Fruit fly (Drosophila melanogaster) whole organism, embryonic: ENCODE measurements around the gene ssp3.

Experiments
- Abd-B ChIP-seq: fragments of 200-800 bp; sonication (Bioruptor generic); optimal IDR thresholded peaks from 2 replicates; lab custom pipeline; 2018; ENCODE audit warnings: missing biosample characterization, mild to moderate bottlenecking, missing genetic modification characterization, moderate library complexity
- CG10959 ChIP-seq: fragments of 200-800 bp; sonication (Bioruptor generic); IDR thresholded peaks from 2 replicates; pipeline ENCODE4 v1.3.6; 2022; ENCODE audit warnings: missing biosample characterization, missing genetic modification characterization
- CG11695 ChIP-seq: fragments of 200-800 bp; sonication (Bioruptor generic); IDR thresholded peaks from 3 replicates; pipeline ENCODE4 v1.3.6; 2022; ENCODE audit warnings: missing biosample characterization, missing genetic modification characterization
- CG11723 ChIP-seq: fragments of 200-800 bp; sonication (Bioruptor generic); optimal IDR thresholded peaks from 2 replicates; lab custom pipeline; 2017; ENCODE audit warnings: missing biosample characterization, mild to moderate bottlenecking, missing genetic modification characterization
- CG13287 ChIP-seq: fragments of 200-800 bp; sonication (Bioruptor generic); IDR thresholded peaks from 2 replicates; pipeline ENCODE4 v1.3.6; 2022; ENCODE audit warnings: missing biosample characterization, missing genetic modification characterization; ENCODE audit not compliant: partially characterized antibody
- CG15269 ChIP-seq: fragments of 200-800 bp; sonication (Bioruptor generic); optimal IDR thresholded peaks from 2 replicates; lab custom pipeline; 2018; ENCODE audit warnings: missing biosample characterization, mild to moderate bottlenecking, missing genetic modification characterization, moderate library complexity
- CG1529 ChIP-seq: fragments of 200-800 bp; sonication (Bioruptor generic); optimal IDR thresholded peaks from 3 replicates; lab custom pipeline; 2018; ENCODE audit warnings: missing biosample characterization, missing genetic modification characterization
- CG17186 ChIP-seq: fragments of 200-800 bp; sonication (Bioruptor generic); optimal IDR thresholded peaks from 3 replicates; lab custom pipeline; 2017; ENCODE audit warnings: missing biosample characterization, missing genetic modification reagents, missing genetic modification characterization
- CG1792 ChIP-seq: fragments of 200-800 bp; sonication (Bioruptor generic); optimal IDR thresholded peaks from 2 replicates; lab custom pipeline; 2016; ENCODE audit warnings: missing biosample characterization, missing genetic modification characterization
- CG18262 ChIP-seq: fragments of 200-800 bp; optimal IDR thresholded peaks from 3 replicates; lab custom pipeline; 2019; ENCODE audit warnings: missing biosample characterization, mild to moderate bottlenecking, missing genetic modification characterization, moderate library complexity
- CG2116 ChIP-seq: fragments of 200-800 bp; sonication (Bioruptor generic); optimal IDR thresholded peaks from 3 replicates; lab custom pipeline; 2018; ENCODE audit warnings: missing biosample characterization, mild to moderate bottlenecking, missing genetic modification characterization
- CG2199 ChIP-seq: fragments of 200-800 bp; sonication (Bioruptor generic); IDR thresholded peaks from 3 replicates; pipeline ENCODE4 v1.3.6; 2022; ENCODE audit warnings: missing biosample characterization, missing genetic modification characterization
- CG32532 ChIP-seq: fragments of 200-800 bp; sonication (Bioruptor generic); IDR thresholded peaks from 2 replicates; pipeline ENCODE4 v1.3.6; 2022; ENCODE audit warnings: missing biosample characterization, missing genetic modification characterization
- CG4424 ChIP-seq: fragments of 200-800 bp; sonication (Bioruptor generic); optimal IDR thresholded peaks from 3 replicates; lab custom pipeline; 2016; ENCODE audit warnings: missing biosample characterization, missing genetic modification characterization
- CG4820 ChIP-seq: fragments of 200-800 bp; sonication (Bioruptor generic); optimal IDR thresholded peaks from 3 replicates; lab custom pipeline; 2016; ENCODE audit warnings: missing biosample characterization, missing genetic modification characterization
- CG7963 ChIP-seq: fragments of 200-800 bp; sonication (Bioruptor generic); IDR thresholded peaks from 3 replicates; pipeline ENCODE4 v1.3.6; 2022; ENCODE audit warnings: missing biosample characterization, missing genetic modification characterization; ENCODE audit not compliant: partially characterized antibody
- D19A ChIP-seq: fragments of 200-800 bp; optimal IDR thresholded peaks from 3 replicates; lab custom pipeline; 2019; ENCODE audit warnings: missing biosample characterization, mild to moderate bottlenecking, missing genetic modification characterization, moderate library complexity
- Doc2 ChIP-seq: fragments of 200-800 bp; sonication (Bioruptor generic); IDR thresholded peaks from 2 replicates; pipeline ENCODE4 v1.3.6; 2022; ENCODE audit warnings: missing biosample characterization, missing genetic modification characterization
- E2f1 ChIP-seq: fragments of 200-800 bp; sonication (Bioruptor generic); IDR thresholded peaks from 2 replicates; pipeline ENCODE4 v1.3.6; 2022; ENCODE audit warnings: missing biosample characterization, missing genetic modification characterization
- ERR ChIP-seq: fragments of 200-800 bp; sonication (Bioruptor generic); optimal IDR thresholded peaks from 2 replicates; lab custom pipeline; 2016; ENCODE audit warnings: missing biosample characterization, missing genetic modification characterization
- Fer2 ChIP-seq: fragments of 200-800 bp; sonication (Bioruptor generic); optimal IDR thresholded peaks from 2 replicates; lab custom pipeline; 2018; ENCODE audit warnings: missing biosample characterization, mild to moderate bottlenecking, missing genetic modification characterization, moderate library complexity
- Gsc ChIP-seq: fragments of 200-800 bp; sonication (Bioruptor generic); IDR thresholded peaks from 2 replicates; pipeline ENCODE4 v1.3.6; 2022; ENCODE audit warnings: missing biosample characterization, missing genetic modification characterization
- Hey ChIP-seq: fragments of 200-800 bp; sonication (Bioruptor generic); optimal IDR thresholded peaks from 3 replicates; lab custom pipeline; 2018; ENCODE audit warnings: missing biosample characterization, mild to moderate bottlenecking, missing genetic modification characterization
- HmgD ChIP-seq: fragments of 200-800 bp; sonication (Bioruptor generic); optimal IDR thresholded peaks from 3 replicates; lab custom pipeline; 2016; ENCODE audit warnings: missing biosample characterization, missing genetic modification characterization
- Meics ChIP-seq: fragments of 200-800 bp; sonication (Bioruptor generic); optimal IDR thresholded peaks from 2 replicates; lab custom pipeline; 2017; ENCODE audit warnings: missing biosample characterization, mild to moderate bottlenecking, missing genetic modification characterization
- NC2α ChIP-seq: fragments of 200-800 bp; sonication (Bioruptor generic); optimal IDR thresholded peaks from 2 replicates; lab custom pipeline; 2016; ENCODE audit warnings: missing biosample characterization, missing genetic modification characterization
- Oaz ChIP-seq: fragments of 200-800 bp; sonication (Bioruptor generic); IDR thresholded peaks from 2 replicates; pipeline ENCODE4 v1.3.6; 2022; ENCODE audit warnings: missing biosample characterization, missing genetic modification characterization
- Sry-δ ChIP-seq: fragments of 200-800 bp; sonication (Bioruptor generic); optimal IDR thresholded peaks from 2 replicates; lab custom pipeline; 2016; ENCODE audit warnings: missing biosample characterization, missing genetic modification characterization
- Vsx1 ChIP-seq: fragments of 200-800 bp; sonication (Bioruptor generic); optimal IDR thresholded peaks from 2 replicates; lab custom pipeline; 2017; ENCODE audit warnings: missing biosample characterization, mild to moderate bottlenecking, missing genetic modification characterization, missing genetic modification reagents
- ac ChIP-seq: fragments of 200-800 bp; sonication (Bioruptor generic); optimal IDR thresholded peaks from 3 replicates; lab custom pipeline; 2017; ENCODE audit warnings: missing biosample characterization, mild to moderate bottlenecking, missing genetic modification characterization
- bab2 ChIP-seq: fragments of 200-800 bp; sonication (Bioruptor generic); optimal IDR thresholded peaks from 2 replicates; lab custom pipeline; 2016; ENCODE audit warnings: missing biosample characterization, missing genetic modification characterization
- bowl ChIP-seq: fragments of 200-800 bp; sonication (Bioruptor generic); IDR thresholded peaks from 2 replicates; pipeline ENCODE4 v1.3.6; 2022; ENCODE audit warnings: missing biosample characterization, missing genetic modification characterization
- bsh ChIP-seq, 2 experiments: fragments of 200-800 bp; sonication (Bioruptor generic); optimal IDR thresholded peaks; 2 replicates each; lab custom pipeline; 2017 to 2018; ENCODE audit warnings: mild to moderate bottlenecking in 2 of 2, missing biosample characterization in 2 of 2, missing genetic modification characterization in 2 of 2, moderate library complexity in 1 of 2
- cas ChIP-seq: fragments of 200-800 bp; sonication (Bioruptor generic); IDR thresholded peaks from 2 replicates; pipeline ENCODE4 v1.3.6; 2022; ENCODE audit warnings: missing biosample characterization, missing genetic modification characterization
- cg ChIP-seq: fragments of 200-800 bp; sonication (Bioruptor generic); optimal IDR thresholded peaks from 3 replicates; lab custom pipeline; 2019; ENCODE audit warnings: missing biosample characterization, mild to moderate bottlenecking, missing genetic modification characterization, moderate library complexity
- dimm ChIP-seq: fragments of 200-800 bp; sonication (Bioruptor generic); IDR thresholded peaks from 2 replicates; pipeline ENCODE4 v1.3.6; 2022; ENCODE audit warnings: missing biosample characterization, missing genetic modification characterization
- dm ChIP-seq: fragments of 200-800 bp; sonication (Bioruptor generic); optimal IDR thresholded peaks from 3 replicates; lab custom pipeline; 2016; ENCODE audit warnings: missing biosample characterization, missing genetic modification characterization
- ftz-f1 ChIP-seq: fragments of 200-800 bp; sonication (Bioruptor generic); optimal IDR thresholded peaks from 2 replicates; lab custom pipeline; 2016; ENCODE audit warnings: missing biosample characterization, missing genetic modification characterization
- gro ChIP-seq: fragments of 200-800 bp; sonication (Bioruptor generic); optimal IDR thresholded peaks from 2 replicates; lab custom pipeline; 2016; ENCODE audit warnings: missing biosample characterization, missing genetic modification characterization
- gsb-n ChIP-seq: fragments of 200-800 bp; sonication (Bioruptor generic); optimal IDR thresholded peaks from 3 replicates; lab custom pipeline; 2018; ENCODE audit warnings: missing biosample characterization, mild to moderate bottlenecking, missing genetic modification characterization
- gt ChIP-seq: fragments of 200-800 bp; sonication (Bioruptor generic); IDR thresholded peaks from 2 replicates; pipeline ENCODE4 v1.3.6; 2022; ENCODE audit warnings: missing biosample characterization, missing genetic modification characterization
- h ChIP-seq: fragments of >200 bp; optimal IDR thresholded peaks from 2 replicates; lab custom pipeline; 2017
- maf-S ChIP-seq: fragments of 200-800 bp; sonication (Bioruptor generic); optimal IDR thresholded peaks from 2 replicates; lab custom pipeline; 2016; ENCODE audit warnings: missing biosample characterization, missing genetic modification characterization
- nau ChIP-seq: fragments of 200-800 bp; sonication (Bioruptor generic); optimal IDR thresholded peaks from 3 replicates; lab custom pipeline; 2017; ENCODE audit warnings: missing biosample characterization, mild to moderate bottlenecking, missing genetic modification characterization, missing genetic modification reagents
- odd ChIP-seq: fragments of 200-800 bp; sonication (Bioruptor generic); optimal IDR thresholded peaks from 2 replicates; lab custom pipeline; 2017; ENCODE audit warnings: missing biosample characterization, mild to moderate bottlenecking, missing genetic modification characterization
- otp ChIP-seq: fragments of 200-800 bp; sonication (Bioruptor generic); IDR thresholded peaks from 3 replicates; pipeline ENCODE4, ENCODE4 v1.3.6; 2022; ENCODE audit warnings: missing biosample characterization, missing genetic modification characterization
- pros ChIP-seq: fragments of 200-800 bp; sonication (Bioruptor generic); optimal IDR thresholded peaks from 3 replicates; lab custom pipeline; 2019; ENCODE audit warnings: missing biosample characterization, mild to moderate bottlenecking, missing genetic modification characterization, moderate library complexity
- pzg ChIP-seq: fragments of 200-800 bp; sonication (Bioruptor generic); optimal IDR thresholded peaks from 3 replicates; lab custom pipeline; 2018; ENCODE audit warnings: missing biosample characterization, mild to moderate bottlenecking, missing genetic modification characterization, moderate library complexity
- repo ChIP-seq: fragments of 200-800 bp; sonication (Bioruptor generic); optimal IDR thresholded peaks from 2 replicates; lab custom pipeline; 2016; ENCODE audit warnings: missing biosample characterization, missing genetic modification characterization
- sim ChIP-seq: fragments of 200-800 bp; sonication (Bioruptor generic); IDR thresholded peaks from 2 replicates; pipeline ENCODE4 v1.3.6; 2022; ENCODE audit warnings: missing biosample characterization, missing genetic modification characterization
- sisA ChIP-seq: fragments of 200-800 bp; sonication (Bioruptor generic); IDR thresholded peaks from 2 replicates; pipeline ENCODE4 v1.3.6; 2022; ENCODE audit warnings: missing biosample characterization, missing genetic modification characterization

The ssp3 gene

DNA sequence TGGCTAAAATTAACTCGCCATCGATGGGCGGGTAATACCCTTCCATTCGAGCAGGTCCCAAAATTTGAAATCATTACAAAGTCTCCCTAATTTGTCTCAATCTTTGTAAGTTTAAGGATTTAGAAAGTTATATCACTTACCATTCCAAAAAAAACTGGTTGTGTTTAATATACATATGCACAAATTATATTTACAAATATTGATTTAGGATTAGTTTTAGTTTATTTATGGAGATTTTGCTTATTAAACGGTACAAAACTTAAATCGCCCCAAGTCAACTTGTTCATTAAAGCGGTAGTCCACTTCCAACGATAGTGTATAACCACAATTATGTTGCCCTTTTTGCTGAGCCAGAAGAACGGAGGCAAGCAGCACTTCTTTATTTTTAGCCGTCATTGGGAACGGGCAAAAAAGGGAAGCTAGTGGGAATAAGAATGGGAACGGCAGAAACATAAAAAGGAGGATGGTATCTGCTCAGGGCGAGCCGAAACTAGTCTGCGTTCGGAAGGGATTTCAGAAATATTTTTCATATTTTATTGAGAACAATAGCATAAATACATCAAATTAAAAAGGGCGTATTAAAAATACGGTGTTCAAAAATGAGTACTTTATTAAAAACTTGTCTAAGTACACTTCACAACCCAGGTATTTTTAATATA, 4.4 kb upstream of the ssp3 start (continued):
- no peak for TF ChIP-seq Gsc (GFP tag; lab: Robert Waterston, UW)
- no peak for TF ChIP-seq bowl
- no peak for TF ChIP-seq dm (GFP tag; lab: Kevin White, UChicago)
- peak; percentile 22 for TF ChIP-seq bab2 (GFP tag; lab: Kevin White, UChicago)
- peak; percentile 66 for TF ChIP-seq Vsx1
- TF ChIP-seq CG2199 (GFP tag; lab: Robert Waterston, UW): no peak
- TF ChIP-seq Doc2 (GFP tag; lab: Robert Waterston, UW): no peak
- peak; percentile 40 for TF ChIP-seq CG15269 (tag; lab: Kevin White, UChicago)
- peak; percentile 49 for TF ChIP-seq CG11723
- TF ChIP-seq dimm: no peak
- TF ChIP-seq Fer2 (tag; lab: Kevin White, UChicago): peak; percentile 32
- TF ChIP-seq gt (GFP tag; lab: Robert Waterston, UW): no peak
- no peak for TF ChIP-seq CG7963 (GFP tag; lab: Robert Waterston, UW)
- no peak for TF ChIP-seq CG11695
- TF ChIP-seq CG10959 (GFP tag; lab: Robert Waterston, UW): no peak
- no peak for TF ChIP-seq CG2116 (GFP tag; lab: Kevin White, UChicago)
- peak; percentile 91 for TF ChIP-seq CG18262 (tag; lab: Kevin White, UChicago)
- TF ChIP-seq CG13287 (GFP tag; lab: Robert Waterston, UW): no peak
- 0 out of 2 replicates have a peak, but pooled peaks have one; percentile 24 for TF ChIP-seq E2f1 (GFP tag; lab: Robert Waterston, UW)
- TF ChIP-seq Hey (tag; lab: Kevin White, UChicago): no peak
- peak; percentile 57 for TF ChIP-seq sisA
- TF ChIP-seq Abd-B (GFP tag; lab: Kevin White, UChicago): peak; percentile 47
- TF ChIP-seq Oaz (GFP tag; lab: Robert Waterston, UW): no peak
- peak; percentile 56 for TF ChIP-seq CG4424 (GFP tag; lab: Kevin White, UChicago)
- TF ChIP-seq pros: no peak
- no peak for TF ChIP-seq gro (GFP tag; lab: Kevin White, UChicago)
- no peak for TF ChIP-seq ac (GFP tag; lab: Kevin White, UChicago)
- TF ChIP-seq sim (GFP tag; lab: Robert Waterston, UW): no peak
- TF ChIP-seq NC2α (GFP tag; lab: Kevin White, UChicago): peak; percentile 12
- TF ChIP-seq gsb-n (tag; lab: Kevin White, UChicago): peak; percentile 78
- TF ChIP-seq cas (GFP tag; lab: Robert Waterston, UW): no peak
- peak; percentile 17 for TF ChIP-seq CG17186
- peak; percentile 7 for TF ChIP-seq Meics
- TF ChIP-seq otp: no peak
- TF ChIP-seq repo (GFP tag; lab: Kevin White, UChicago): no peak
- no peak for TF ChIP-seq h (lab: Kevin White, UChicago)
- no peak for TF ChIP-seq Sry-δ
- no peak for TF ChIP-seq CG1792 (GFP tag; lab: Kevin White, UChicago)
- TF ChIP-seq pzg (GFP tag; lab: Kevin White, UChicago): no peak
- peak; percentile 93 to 95 for TF ChIP-seq bsh (GFP tag; optimal IDR thresholded peaks at IDR 0.05; lab: Kevin White, UChicago)
- TF ChIP-seq ERR (GFP tag; lab: Kevin White, UChicago): no peak
- no peak for TF ChIP-seq CG32532 (GFP tag; lab: Robert Waterston, UW)
- peak; percentile 87 for TF ChIP-seq CG1529 (GFP tag; lab: Kevin White, UChicago)
- TF ChIP-seq D19A (tag; lab: Kevin White, UChicago): peak; percentile 99
- TF ChIP-seq cg (GFP tag; lab: Kevin White, UChicago): no peak
- peak; percentile 48 for TF ChIP-seq CG4820 (GFP tag; lab: Kevin White, UChicago)
- TF ChIP-seq nau (GFP tag; lab: Kevin White, UChicago): no peak
- TF ChIP-seq maf-S (GFP tag; lab: Kevin White, UChicago): peak; percentile 16
- no peak for TF ChIP-seq ftz-f1 (GFP tag; lab: Kevin White, UChicago)
- no peak for TF ChIP-seq HmgD
- TF ChIP-seq odd: peak; percentile 66
